Fruit fly (Drosophila melanogaster) whole organism, embryonic: ENCODE data around the gene CIA30.

ENCODE experiments used
- CG32772 ChIP-seq: fragments of 200-800 bp; sonication (Bioruptor generic); IDR thresholded peaks from 2 replicates; pipeline ENCODE4 v1.3.6; 2022; ENCODE audit warnings: missing biosample characterization, missing genetic modification characterization
- hth ChIP-seq: fragments of >200 bp; optimal IDR thresholded peaks from 2 replicates; lab custom pipeline; 2017; ENCODE audit warnings: inconsistent platforms

DNA sequence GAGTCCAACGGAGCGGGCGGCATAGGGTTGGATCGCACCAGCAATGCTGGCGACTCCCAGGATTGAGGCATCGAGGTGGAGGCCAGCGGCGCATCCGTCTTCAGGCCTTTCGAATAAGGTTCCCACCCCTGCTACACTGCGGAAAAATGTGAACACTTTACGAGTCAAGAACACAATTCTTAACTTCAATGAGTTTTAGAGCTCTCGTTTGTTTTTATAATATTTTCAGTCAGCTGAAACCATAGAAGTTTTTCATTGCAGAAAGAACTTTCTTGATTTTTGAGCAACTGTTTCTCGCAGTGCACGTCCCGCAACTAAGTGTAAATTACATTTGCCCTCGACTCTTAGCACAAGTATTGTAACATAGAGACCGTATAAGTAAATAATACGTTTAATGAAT is 40.4 kb upstream of the CIA30 start:
- TF ChIP-seq hth (no peak), CG32772 (GFP tag; lab: Robert Waterston, UW) (0 out of 2 replicates have a peak, but pooled peaks have one; percentile 25)
